Worm (Caenorhabditis elegans): ENCODE data around the gene ceh-100.

ceh-100 gene

DNA sequence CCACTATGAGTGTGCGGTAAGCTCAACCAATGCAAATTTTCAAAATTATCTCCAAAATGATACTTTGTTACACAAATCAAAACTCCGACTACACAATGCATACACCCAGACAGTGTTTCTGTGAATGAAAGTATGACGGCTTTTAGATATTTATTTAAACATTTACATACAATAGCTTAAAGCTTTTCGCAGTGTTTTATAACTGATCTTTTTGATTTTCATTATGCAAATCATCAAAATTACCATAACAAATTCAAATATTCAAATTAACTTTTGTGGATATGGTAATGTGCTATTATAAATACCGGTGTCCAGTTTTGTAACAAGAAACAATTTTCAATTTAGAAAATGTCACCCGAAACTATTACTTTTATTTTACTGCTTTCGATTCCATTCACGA lies 57.1 kb downstream of the ceh-100 start, which contains the start of the genes F49C5.5 and F49C5.10:
Gene F49C5.5, minus strand, starts transcription at position 101 of the 400 bp plus-strand sequence.
Gene F49C5.10, plus strand, starts transcription at position 344 of the 400 bp plus-strand sequence.
- TF ChIP-seq ccch-3 (GFP tag; optimal IDR thresholded peaks at IDR 0.05), result no peak
- TF ChIP-seq dox-1 (GFP tag; IDR thresholded peaks at IDR 0.05), result no peak
- no peak for TF ChIP-seq F33H1.4 (GFP tag; IDR thresholded peaks at IDR 0.05)
- no peak for TF ChIP-seq K12H6.12 (tag; optimal IDR thresholded peaks at IDR 0.05)
- TF ChIP-seq chd-7 (tag; optimal IDR thresholded peaks at IDR 0.05), result no peak
- TF ChIP-seq rcor-1 (GFP tag; IDR thresholded peaks at IDR 0.05), result no peak
- TF ChIP-seq egrh-3 (GFP tag; IDR thresholded peaks at IDR 0.05), result no peak
- no peak for TF ChIP-seq ets-4 (GFP tag; optimal IDR thresholded peaks at IDR 0.05)
- no peak for TF ChIP-seq let-607 (tag; optimal IDR thresholded peaks at IDR 0.05)
- no peak for TF ChIP-seq ceh-100 (GFP tag; IDR thresholded peaks at IDR 0.05)
- no peak for TF ChIP-seq aptf-3 (GFP tag; IDR thresholded peaks at IDR 0.05)
- TF ChIP-seq atf-7 (tag; optimal IDR thresholded peaks at IDR 0.05), result no peak
- no peak for TF ChIP-seq lin-54 (GFP tag; optimal IDR thresholded peaks at IDR 0.05)
- TF ChIP-seq K11D2.4 (GFP tag; IDR thresholded peaks at IDR 0.05), result no peak

DNA sequence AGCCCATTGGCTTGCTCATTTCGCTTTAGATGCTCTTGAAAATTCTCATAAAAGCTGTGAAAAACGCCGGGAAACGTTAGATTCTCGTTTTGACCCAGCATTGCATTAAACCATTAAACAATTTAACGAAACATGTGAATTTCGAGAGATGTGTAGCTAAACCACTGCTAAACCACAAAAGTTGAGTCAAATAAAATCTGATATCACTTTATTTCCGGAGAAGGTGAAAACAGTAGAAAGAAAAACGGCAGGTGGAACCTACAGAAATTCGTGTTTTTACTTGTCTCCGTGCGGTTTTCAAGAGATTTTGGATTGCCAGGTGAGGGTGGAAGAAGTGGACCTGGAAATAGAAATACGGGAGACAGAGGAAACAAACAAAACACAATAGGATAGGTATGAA lies 58.9 kb downstream of the ceh-100 start, which contains the start of gene F49C5.9:
Gene F49C5.9, minus strand, starts transcription at position 101 of the 400 bp plus-strand sequence.
- TF ChIP-seq madf-3 (GFP tag; IDR thresholded peaks at IDR 0.05) (no peak), rpc-1 (optimal IDR thresholded peaks at IDR 0.05) (no peak), rpc-1 (tag; optimal IDR thresholded peaks at IDR 0.05) (no peak), ekl-4 (GFP tag; IDR thresholded peaks at IDR 0.05) (no peak), F22D6.2 (tag; optimal IDR thresholded peaks at IDR 0.05) (no peak), zim-3 (tag; optimal IDR thresholded peaks at IDR 0.05) (no peak), lin-35 (GFP tag; optimal IDR thresholded peaks at IDR 0.05) (no peak), chd-7 (tag; optimal IDR thresholded peaks at IDR 0.05) (no peak), T26A5.8 (tag; optimal IDR thresholded peaks at IDR 0.05) (no peak)

DNA sequence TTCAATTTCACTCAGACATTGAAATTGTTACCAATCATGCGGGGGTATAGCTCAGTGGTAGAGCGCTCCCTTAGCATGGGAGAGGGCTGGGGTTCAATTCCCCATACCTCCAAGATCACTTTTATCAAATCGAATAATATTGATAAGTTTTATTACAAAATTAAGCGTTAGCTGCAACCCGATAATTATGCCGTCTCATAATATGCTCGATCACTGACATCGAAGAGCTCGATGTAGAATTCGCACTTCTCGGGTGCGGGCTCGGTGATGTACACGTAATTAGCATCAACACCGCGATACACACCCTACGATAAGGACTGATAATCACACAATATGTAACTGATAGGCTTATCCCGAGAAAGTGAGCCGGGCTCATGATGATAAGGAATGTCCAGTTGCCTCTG lies 60.9 kb downstream of the ceh-100 start:
- TF ChIP-seq egl-44 (GFP tag; IDR thresholded peaks at IDR 0.05) (peak; percentile 30; the same call in 1 of the 2 replicates), snpc-1.1 (tag; optimal IDR thresholded peaks at IDR 0.05; ENCODE audit: insufficient read depth) (peak; percentile 44), Y67H2A.10 (GFP tag; conservative IDR thresholded peaks at IDR 0.05) (no peak), rcor-1 (GFP tag; IDR thresholded peaks at IDR 0.05) (0 out of 2 replicates have a peak, but pooled peaks have one; percentile 34), hrde-1 (tag; optimal IDR thresholded peaks at IDR 0.05; ENCODE audit: borderline replicate concordance) (peak; percentile 67), hmg-1.2 (GFP tag; IDR thresholded peaks at IDR 0.05) (peak; percentile 48), ets-4 (GFP tag; optimal IDR thresholded peaks at IDR 0.05) (no peak), dpff-1 (tag; optimal IDR thresholded peaks at IDR 0.05) (no peak), mes-4 (tag; optimal IDR thresholded peaks at IDR 0.05) (peak; percentile 39), lin-54 (GFP tag; optimal IDR thresholded peaks at IDR 0.05) (peak; percentile 1), C06A6.2 (GFP tag; conservative IDR thresholded peaks at IDR 0.05) (no peak), let-526 (GFP tag; IDR thresholded peaks at IDR 0.05) (no peak), snpc-3.4 (tag; optimal IDR thresholded peaks at IDR 0.05) (peak; percentile 54), dox-1 (GFP tag; IDR thresholded peaks at IDR 0.05) (peak; percentile 57; the same call in 1 of the 2 replicates), B0035.1 (tag; optimal IDR thresholded peaks at IDR 0.05) (no peak), ztf-22 (GFP tag; optimal IDR thresholded peaks at IDR 0.05) (no peak), lir-1 (GFP tag; conservative IDR thresholded peaks at IDR 0.05) (no peak), lag-1 (GFP tag; IDR thresholded peaks at IDR 0.05) (no peak), athp-1 (tag; optimal IDR thresholded peaks at IDR 0.05) (peak; percentile 19), ZK185.1 (tag; optimal IDR thresholded peaks at IDR 0.05; ENCODE audit: poor library complexity, severe bottlenecking) (peak; percentile 48), attf-5 (GFP tag; optimal IDR thresholded peaks at IDR 0.05) (no peak), lin-35 (GFP tag; optimal IDR thresholded peaks at IDR 0.05) (no peak), atf-7 (tag; optimal IDR thresholded peaks at IDR 0.05) (peak; percentile 20), aptf-3 (GFP tag; IDR thresholded peaks at IDR 0.05) (no peak), ceh-100 (GFP tag; IDR thresholded peaks at IDR 0.05) (0 out of 2 replicates have a peak, but pooled peaks have one; percentile 24), unc-62 (GFP tag; optimal IDR thresholded peaks at IDR 0.05) (no peak), rec-8 (tag; optimal IDR thresholded peaks at IDR 0.05) (no peak), nfyb-1 (GFP tag; IDR thresholded peaks at IDR 0.05) (peak; percentile 72), lsy-27 (tag; optimal IDR thresholded peaks at IDR 0.05; ENCODE audit: borderline replicate concordance, insufficient read depth) (no peak)

Data from whole organism, young adult.